Worm (Caenorhabditis elegans) whole organism, young adult: Measurements from ENCODE around the gene pak-2.

Source experiments
- B0019.2 ChIP-seq: fragments of 200-800 bp; sonication (Bioruptor generic); conservative IDR thresholded peaks from 2 replicates; pipeline ENCODE4 v1.3.6; 2022; ENCODE audit warnings: missing genetic modification reagents, missing genetic modification characterization, missing compliant biosample characterization
- C17E4.6 ChIP-seq: fragments of 200-800 bp; sonication (Bioruptor generic); IDR thresholded peaks from 2 replicates; pipeline ENCODE4 v1.3.6; 2022; ENCODE audit warnings: missing genetic modification reagents, missing genetic modification characterization, missing compliant biosample characterization
- F55B11.4 ChIP-seq: sonication (generic microtip); optimal IDR thresholded peaks from 2 replicates; lab custom pipeline; 2016; ENCODE audit warnings: missing compliant biosample characterization, missing genetic modification characterization, borderline replicate concordance; ENCODE audit not compliant: insufficient read depth
- K11D2.4 ChIP-seq: fragments of 200-800 bp; sonication (Bioruptor generic); IDR thresholded peaks from 2 replicates; pipeline ENCODE4 v1.3.6; 2022; ENCODE audit warnings: missing genetic modification reagents, missing genetic modification characterization, missing compliant biosample characterization
- K12H6.12 ChIP-seq: fragments of 200-800 bp; sonication (Bioruptor generic); optimal IDR thresholded peaks from 2 replicates; lab custom pipeline; 2018; ENCODE audit warnings: mild to moderate bottlenecking, missing genetic modification characterization, missing compliant biosample characterization
- Y53F4B.3 ChIP-seq: fragments of 200-800 bp; sonication (Bioruptor generic); IDR thresholded peaks from 2 replicates; pipeline ENCODE4 v1.3.6; 2022; ENCODE audit warnings: missing genetic modification reagents, missing genetic modification characterization, missing compliant biosample characterization
- Y53G8AR.9 ChIP-seq: fragments of 200-800 bp; sonication (Bioruptor generic); conservative IDR thresholded peaks from 2 replicates; pipeline ENCODE4 v1.3.6; 2022; ENCODE audit warnings: missing genetic modification reagents, missing genetic modification characterization, missing compliant biosample characterization
- ama-1 ChIP-seq, 3 experiments: fragments of 150-350 bp in 1 of 3; sonication (generic microtip) in 2 of 3; optimal IDR thresholded peaks; 2 replicates each; lab custom pipeline; 2014 to 2018; ENCODE audit warnings: missing biosample characterization in 2 of 3, missing genetic modification characterization in 2 of 3, missing genetic modification reagents in 2 of 3
- aptf-2 ChIP-seq: fragments of 200-800 bp; sonication (Bioruptor generic); conservative IDR thresholded peaks from 2 replicates; pipeline ENCODE4 v1.3.6; 2022; ENCODE audit warnings: missing genetic modification reagents, missing genetic modification characterization, missing compliant biosample characterization
- atf-7 ChIP-seq: sonication (generic microtip); optimal IDR thresholded peaks from 2 replicates; lab custom pipeline; 2017; ENCODE audit warnings: mild to moderate bottlenecking, missing genetic modification characterization, missing compliant biosample characterization
- bed-2 ChIP-seq: fragments of 200-800 bp; sonication (Bioruptor generic); IDR thresholded peaks from 2 replicates; pipeline ENCODE4 v1.3.6; 2022; ENCODE audit warnings: missing genetic modification reagents, missing genetic modification characterization, missing compliant biosample characterization
- ccch-3 ChIP-seq: fragments of 200-800 bp; sonication (Bioruptor generic); optimal IDR thresholded peaks from 2 replicates; lab custom pipeline; 2018; ENCODE audit warnings: mild to moderate bottlenecking, missing genetic modification characterization, missing compliant biosample characterization
- cebp-1 ChIP-seq, 2 experiments: fragments of 200-800 bp in 1 of 2; sonication (Bioruptor generic) in 1 of 2; sonication (generic microtip) in 1 of 2; IDR thresholded peaks in 1 of 2; optimal IDR thresholded peaks in 1 of 2; 2 replicates each; pipeline versions ENCODE4 v1.3.6 to Lab custom; 2017 to 2022; ENCODE audit warnings: missing compliant biosample characterization in 2 of 2, missing genetic modification characterization in 2 of 2, mild to moderate bottlenecking in 1 of 2, missing genetic modification reagents in 1 of 2, moderate library complexity in 1 of 2
- ceh-27 ChIP-seq: fragments of 200-800 bp; sonication (Bioruptor generic); optimal IDR thresholded peaks from 2 replicates; lab custom pipeline; 2018; ENCODE audit warnings: mild to moderate bottlenecking, missing genetic modification characterization, moderate library complexity, missing compliant biosample characterization
- ceh-40 ChIP-seq: fragments of 200-800 bp; sonication (Bioruptor generic); IDR thresholded peaks from 2 replicates; pipeline ENCODE4 v1.3.6; 2022; ENCODE audit warnings: missing genetic modification characterization, missing compliant biosample characterization
- ceh-58 ChIP-seq: fragments of 200-800 bp; sonication (Bioruptor generic); IDR thresholded peaks from 2 replicates; pipeline ENCODE4 v1.3.6; 2022; ENCODE audit warnings: missing genetic modification characterization, missing compliant biosample characterization
- ceh-79 ChIP-seq: sonication (generic microtip); optimal IDR thresholded peaks from 2 replicates; lab custom pipeline; 2017; ENCODE audit warnings: mild to moderate bottlenecking, missing genetic modification characterization, missing compliant biosample characterization
- ceh-91 ChIP-seq: fragments of 200-800 bp; sonication (Bioruptor generic); IDR thresholded peaks from 2 replicates; pipeline ENCODE4 v1.3.6; 2022; ENCODE audit warnings: missing genetic modification reagents, missing genetic modification characterization, missing compliant biosample characterization
- dpl-1 ChIP-seq: fragments of 150-350 bp; optimal IDR thresholded peaks from 2 replicates; lab custom pipeline; 2014; ENCODE audit warnings: missing biosample characterization, missing genetic modification reagents, missing genetic modification characterization
- egl-44 ChIP-seq: fragments of 200-800 bp; sonication (Bioruptor generic); IDR thresholded peaks from 2 replicates; pipeline ENCODE4 v1.3.6; 2022; ENCODE audit warnings: missing genetic modification reagents, missing genetic modification characterization, missing compliant biosample characterization
- egrh-3 ChIP-seq: fragments of 200-800 bp; sonication (Bioruptor generic); IDR thresholded peaks from 2 replicates; pipeline ENCODE4 v1.3.6; 2022; ENCODE audit warnings: missing genetic modification reagents, missing genetic modification characterization, missing compliant biosample characterization
- ekl-4 ChIP-seq: fragments of 200-800 bp; sonication (Bioruptor generic); IDR thresholded peaks from 2 replicates; pipeline ENCODE4 v1.3.6; 2022; ENCODE audit warnings: missing genetic modification reagents, missing genetic modification characterization, missing compliant biosample characterization
- ets-4 ChIP-seq: fragments of 200-800 bp; sonication (Bioruptor generic); optimal IDR thresholded peaks from 2 replicates; lab custom pipeline; 2018; ENCODE audit warnings: mild to moderate bottlenecking, missing genetic modification characterization, missing compliant biosample characterization
- hmg-20 ChIP-seq: fragments of 200-800 bp; sonication (Bioruptor generic); IDR thresholded peaks from 2 replicates; pipeline ENCODE4 v1.3.6; 2022; ENCODE audit warnings: missing genetic modification reagents, missing genetic modification characterization, missing compliant biosample characterization
- let-526 ChIP-seq: fragments of 200-800 bp; sonication (Bioruptor generic); IDR thresholded peaks from 2 replicates; pipeline ENCODE4 v1.3.6; 2022; ENCODE audit warnings: missing genetic modification reagents, missing genetic modification characterization, missing compliant biosample characterization
- let-607 ChIP-seq, 2 experiments: fragments of 200-800 bp in 1 of 2; sonication (Bioruptor generic) in 1 of 2; sonication (generic microtip) in 1 of 2; optimal IDR thresholded peaks; 2 replicates each; lab custom pipeline; 2016 to 2018; ENCODE audit warnings: mild to moderate bottlenecking in 2 of 2, missing compliant biosample characterization in 2 of 2, missing genetic modification characterization in 2 of 2, moderate library complexity in 2 of 2, missing genotype in 1 of 2
- lin-26 ChIP-seq: fragments of 200-800 bp; sonication (Bioruptor generic); IDR thresholded peaks from 2 replicates; pipeline ENCODE4 v1.3.6; 2022; ENCODE audit warnings: missing genetic modification reagents, missing genetic modification characterization, missing compliant biosample characterization
- lin-40 ChIP-seq: sonication (generic microtip); optimal IDR thresholded peaks from 2 replicates; lab custom pipeline; 2016; ENCODE audit warnings: missing genetic modification characterization, mild to moderate bottlenecking, missing compliant biosample characterization, missing genotype, missing genetic modification reagents
- lsl-1 ChIP-seq: fragments of 200-800 bp; sonication (Bioruptor generic); optimal IDR thresholded peaks from 2 replicates; lab custom pipeline; 2018; ENCODE audit warnings: mild to moderate bottlenecking, missing genetic modification characterization, moderate library complexity, missing compliant biosample characterization
- madf-10 ChIP-seq: sonication (generic microtip); optimal IDR thresholded peaks from 2 replicates; lab custom pipeline; 2016; ENCODE audit warnings: mild to moderate bottlenecking, missing genetic modification characterization, missing compliant biosample characterization
- madf-6 ChIP-seq: fragments of 200-800 bp; sonication (Bioruptor generic); IDR thresholded peaks from 2 replicates; pipeline ENCODE4 v1.3.6; 2022; ENCODE audit warnings: missing genetic modification reagents, missing genetic modification characterization, missing compliant biosample characterization
- madf-8 ChIP-seq: fragments of 200-800 bp; sonication (Bioruptor generic); conservative IDR thresholded peaks from 2 replicates; pipeline ENCODE4 v1.3.6; 2022; ENCODE audit warnings: missing genetic modification reagents, missing genetic modification characterization, missing compliant biosample characterization
- mxl-1 ChIP-seq: sonication (generic microtip); optimal IDR thresholded peaks from 2 replicates; lab custom pipeline; 2016; ENCODE audit warnings: missing genetic modification characterization, missing compliant biosample characterization
- nhr-120 ChIP-seq: fragments of 200-800 bp; sonication (Bioruptor generic); IDR thresholded peaks from 2 replicates; pipeline ENCODE4 v1.3.6; 2022; ENCODE audit warnings: missing genetic modification characterization, missing compliant biosample characterization
- nhr-80 ChIP-seq: sonication (generic microtip); optimal IDR thresholded peaks from 2 replicates; lab custom pipeline; 2016; ENCODE audit warnings: missing genetic modification characterization, missing compliant biosample characterization
- nhr-90 ChIP-seq: sonication (generic microtip); optimal IDR thresholded peaks from 2 replicates; lab custom pipeline; 2016; ENCODE audit warnings: missing genotype, mild to moderate bottlenecking, missing genetic modification characterization, missing compliant biosample characterization
- pbrm-1 ChIP-seq: fragments of 200-800 bp; sonication (Bioruptor generic); IDR thresholded peaks from 2 replicates; pipeline ENCODE4 v1.3.6; 2022; ENCODE audit warnings: missing genetic modification reagents, missing genetic modification characterization, missing compliant biosample characterization
- pha-4 ChIP-seq: fragments of 150-350 bp; sonication (generic microtip); optimal IDR thresholded peaks from 2 replicates; lab custom pipeline; 2014; ENCODE audit warnings: missing biosample characterization, missing genetic modification reagents, missing genetic modification characterization
- rcor-1 ChIP-seq: fragments of 200-800 bp; sonication (Bioruptor generic); IDR thresholded peaks from 2 replicates; pipeline ENCODE4 v1.3.6; 2022; ENCODE audit warnings: missing genetic modification reagents, missing genetic modification characterization, missing compliant biosample characterization
- sea-2 ChIP-seq: fragments of 200-800 bp; sonication (Bioruptor generic); IDR thresholded peaks from 2 replicates; pipeline ENCODE4 v1.3.6; 2022; ENCODE audit warnings: missing genetic modification characterization, missing compliant biosample characterization
- snpc-1.3 ChIP-seq: sonication (generic microtip); optimal IDR thresholded peaks from 2 replicates; lab custom pipeline; 2017; ENCODE audit warnings: missing genetic modification characterization, mild to moderate bottlenecking, missing compliant biosample characterization, antibody characterized with exemption, moderate library complexity, missing genotype, missing genetic modification reagents; ENCODE audit not compliant: insufficient read depth
- sptf-2 ChIP-seq: fragments of 200-800 bp; sonication (Bioruptor generic); optimal IDR thresholded peaks from 2 replicates; lab custom pipeline; 2018; ENCODE audit warnings: mild to moderate bottlenecking, missing genetic modification characterization, missing compliant biosample characterization
- tbx-9 ChIP-seq: sonication (generic microtip); optimal IDR thresholded peaks from 2 replicates; lab custom pipeline; 2016; ENCODE audit warnings: borderline replicate concordance, missing genetic modification characterization, inconsistent platforms, missing compliant biosample characterization
- unc-130 ChIP-seq: sonication (generic microtip); optimal IDR thresholded peaks from 2 replicates; lab custom pipeline; 2016; ENCODE audit warnings: missing genetic modification reagents, missing genetic modification characterization, missing compliant biosample characterization
- zim-3 ChIP-seq: sonication (generic microtip); optimal IDR thresholded peaks from 2 replicates; lab custom pipeline; 2017; ENCODE audit warnings: mild to moderate bottlenecking, missing genetic modification characterization, moderate library complexity, missing compliant biosample characterization
- ztf-3 ChIP-seq: fragments of 200-800 bp; sonication (Bioruptor generic); optimal IDR thresholded peaks from 2 replicates; lab custom pipeline; 2018; ENCODE audit warnings: mild to moderate bottlenecking, missing genetic modification characterization, missing compliant biosample characterization
- ztf-6 ChIP-seq: fragments of 200-800 bp; sonication (Bioruptor generic); IDR thresholded peaks from 2 replicates; pipeline ENCODE4 v1.3.6; 2022; ENCODE audit warnings: missing genetic modification reagents, missing genetic modification characterization, missing compliant biosample characterization

Gene pak-2

ce11 chrV:11029309-11029708, 9.9 kb downstream of the pak-2 start (continued):
- TF ChIP-seq ccch-3 (GFP tag; lab: Kevin White, UChicago) (no peak), madf-10 (peak; percentile 2), hmg-20 (0 out of 2 replicates have a peak, but pooled peaks have one; percentile 49), ztf-6 (no peak), nhr-120 (GFP tag; lab: Robert Waterston, UW) (no peak), let-526 (GFP tag; lab: Robert Waterston, UW) (0 out of 2 replicates have a peak, but pooled peaks have one; percentile 34), nhr-90 (tag; lab: Kevin White, UChicago) (no peak), ceh-79 (tag; lab: Kevin White, UChicago) (no peak), rcor-1 (GFP tag; lab: Robert Waterston, UW) (peak; percentile 34; the same call in 1 of the 2 replicates), F55B11.4 (tag; lab: Kevin White, UChicago) (no peak), K11D2.4 (GFP tag; lab: Robert Waterston, UW) (peak; percentile 72), lsl-1 (GFP tag; lab: Kevin White, UChicago) (peak; percentile 48), ets-4 (GFP tag; lab: Kevin White, UChicago) (no peak), madf-8 (GFP tag; lab: Robert Waterston, UW) (peak; percentile 51), lin-40 (peak; percentile 30), tbx-9 (tag; lab: Kevin White, UChicago) (no peak), ztf-3 (GFP tag; lab: Kevin White, UChicago) (no peak), zim-3 (no peak), ekl-4 (GFP tag; lab: Robert Waterston, UW) (no peak), ceh-91 (GFP tag; lab: Robert Waterston, UW) (0 out of 2 replicates have a peak, but pooled peaks have one; percentile 27), nhr-80 (tag; lab: Kevin White, UChicago) (no peak), unc-130 (peak; percentile 44), bed-2 (GFP tag; lab: Robert Waterston, UW) (0 out of 2 replicates have a peak, but pooled peaks have one; percentile 57), C17E4.6 (0 out of 2 replicates have a peak, but pooled peaks have one; percentile 14), aptf-2 (GFP tag; lab: Robert Waterston, UW) (no peak), ceh-58 (GFP tag; lab: Robert Waterston, UW) (no peak), egl-44 (GFP tag; lab: Robert Waterston, UW) (no peak), let-607 (tag; optimal IDR thresholded peaks at IDR 0.05; lab: Kevin White, UChicago) (peak in 1 of 2 experiments; percentile 7), cebp-1 (GFP tag; IDR thresholded peaks at IDR 0.05; lab: Robert Waterston, UW) (no peak), cebp-1 (tag; optimal IDR thresholded peaks at IDR 0.05; lab: Kevin White, UChicago) (peak; percentile 23), egrh-3 (GFP tag; lab: Robert Waterston, UW) (no peak), lin-26 (GFP tag; lab: Robert Waterston, UW) (no peak), ceh-40 (GFP tag; lab: Robert Waterston, UW) (0 out of 2 replicates have a peak, but pooled peaks have one; percentile 72), K12H6.12 (peak; percentile 58), sptf-2 (GFP tag; lab: Kevin White, UChicago) (no peak), sea-2 (GFP tag; lab: Robert Waterston, UW) (no peak), B0019.2 (GFP tag; lab: Robert Waterston, UW) (0 out of 2 replicates have a peak, but pooled peaks have one; percentile 23), madf-6 (GFP tag; lab: Robert Waterston, UW) (peak; percentile 40), Y53F4B.3 (GFP tag; lab: Robert Waterston, UW) (no peak), pbrm-1 (GFP tag; lab: Robert Waterston, UW) (peak; percentile 41; the same call in 1 of the 2 replicates), pha-4 (tag; lab: Kevin White, UChicago) (no peak), ama-1 (optimal IDR thresholded peaks at IDR 0.05; lab: Kevin White, UChicago) (no peak), ama-1 (GFP tag; optimal IDR thresholded peaks at IDR 0.05; lab: Kevin White, UChicago) (no peak), ceh-27 (GFP tag; lab: Kevin White, UChicago) (peak; percentile 56), atf-7 (tag; lab: Kevin White, UChicago) (no peak), mxl-1 (no peak), dpl-1 (GFP tag; lab: Kevin White, UChicago) (peak; percentile 54), snpc-1.3 (tag; lab: Kevin White, UChicago) (no peak), Y53G8AR.9 (GFP tag; lab: Robert Waterston, UW) (no peak)
